Worm (Caenorhabditis elegans): ENCODE data around the gene flp-13.

flp-13 gene

ce11 chrIV:7706805-7707204, 8.6 kb upstream of the flp-13 start, which contains the start of gene F33D4.4:
Gene F33D4.4 (minus strand): TSS chrIV:7706905.
- no peak for TF ChIP-seq unc-62 (GFP tag; optimal IDR thresholded peaks at IDR 0.05)

DNA sequence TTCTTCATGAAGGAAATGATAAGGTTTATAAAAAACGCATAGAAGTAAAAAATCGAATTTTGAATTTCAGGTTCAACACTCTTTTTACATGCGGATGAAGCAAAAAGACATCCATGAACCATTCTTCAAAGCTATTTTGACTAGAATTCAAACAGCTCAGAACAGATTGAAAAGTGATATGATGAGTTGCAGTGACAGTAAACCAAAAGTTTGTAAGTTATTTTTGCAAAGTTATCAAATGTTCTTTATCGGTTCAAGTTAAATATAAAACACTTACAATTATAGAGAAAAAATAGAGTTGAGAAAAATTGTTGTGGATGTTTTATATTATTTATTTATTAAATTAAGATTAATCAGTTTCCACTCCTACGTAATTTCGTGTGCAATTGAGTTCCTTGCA, 5.8 kb downstream of the flp-13 start:
- TF ChIP-seq unc-62 (GFP tag; optimal IDR thresholded peaks at IDR 0.05) = no peak

DNA sequence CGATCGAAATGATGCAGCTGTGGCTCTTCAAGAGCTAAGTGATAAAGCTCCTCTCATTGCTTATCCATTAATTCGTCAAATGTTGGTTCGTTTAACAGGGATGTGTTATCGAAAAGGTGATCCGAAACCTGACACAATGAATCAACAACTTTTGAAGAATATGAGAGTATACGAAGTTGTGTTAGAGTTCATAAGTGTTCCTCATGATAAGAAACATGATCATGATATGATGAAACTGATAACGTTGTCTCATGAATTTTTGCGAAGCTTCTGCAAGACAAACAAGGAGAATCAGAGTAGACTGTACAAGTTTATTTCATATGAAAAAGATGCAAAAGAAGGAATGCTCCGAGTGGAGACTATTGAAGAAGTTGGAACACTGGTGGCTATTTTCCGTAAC, 8.9 kb downstream of the flp-13 start:
- no peak for TF ChIP-seq unc-62 (GFP tag; optimal IDR thresholded peaks at IDR 0.05)

ce11 chrIV:7679120-7679519, 19.1 kb downstream of the flp-13 start:
- TF ChIP-seq unc-62 (GFP tag; optimal IDR thresholded peaks at IDR 0.05) = no peak

DNA sequence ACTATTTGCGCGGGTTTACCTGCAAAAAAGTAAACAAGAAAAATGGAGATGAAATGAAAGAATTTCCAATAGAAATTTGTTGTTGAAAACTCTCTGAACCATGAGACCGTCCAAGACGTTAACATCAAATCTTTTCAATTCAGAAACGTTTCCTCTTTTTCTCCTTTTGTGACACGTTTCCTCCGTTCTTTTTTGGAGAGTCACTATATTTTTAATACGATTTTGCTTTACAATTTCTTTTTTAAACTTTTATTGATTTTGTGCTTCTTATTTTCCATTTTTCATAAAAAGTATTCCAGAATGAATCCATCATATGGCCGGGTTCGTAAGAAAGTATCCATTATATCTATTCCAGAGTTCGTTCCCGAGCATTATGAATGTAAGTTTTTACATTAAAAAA, 23.3 kb downstream of the flp-13 start, which contains the start of gene itr-1:
TSS of gene itr-1 (plus strand) at position 301 of the 400 bp plus-strand sequence.
- no peak for TF ChIP-seq unc-62 (GFP tag; optimal IDR thresholded peaks at IDR 0.05)

- TF ChIP-seq unc-62 (GFP tag; optimal IDR thresholded peaks at IDR 0.05) = no peak
These were observed 25.3 kb downstream of the flp-13 start, which contains the start of gene C08G9.2 for ce11 chrIV:7672872-7673271. Gene C08G9.2 (minus strand): TSS chrIV:7672972.

ce11 chrIV:7663006-7663405, 35.2 kb downstream of the flp-13 start:
- TF ChIP-seq unc-62 (GFP tag; optimal IDR thresholded peaks at IDR 0.05) = no peak

DNA sequence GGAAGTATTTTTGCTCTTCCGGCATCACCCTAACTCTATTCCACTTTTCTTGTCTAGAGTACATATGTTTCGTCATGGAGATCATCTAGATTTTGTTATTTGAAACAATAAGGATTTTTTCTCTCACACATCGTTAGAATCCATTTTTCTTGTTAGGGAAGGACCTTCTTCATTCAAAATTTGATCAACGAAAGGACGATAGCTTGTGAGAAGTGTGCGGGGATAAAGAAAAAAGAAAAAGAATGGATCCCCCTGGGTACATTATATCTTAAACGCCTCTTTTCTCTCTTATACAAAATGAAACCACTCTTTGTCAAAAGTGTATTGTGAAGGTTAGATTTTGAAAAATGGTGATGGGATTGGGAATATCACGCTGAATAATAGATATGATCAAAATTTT, 36.7 kb downstream of the flp-13 start:
- no peak for TF ChIP-seq unc-62 (GFP tag; optimal IDR thresholded peaks at IDR 0.05)

DNA sequence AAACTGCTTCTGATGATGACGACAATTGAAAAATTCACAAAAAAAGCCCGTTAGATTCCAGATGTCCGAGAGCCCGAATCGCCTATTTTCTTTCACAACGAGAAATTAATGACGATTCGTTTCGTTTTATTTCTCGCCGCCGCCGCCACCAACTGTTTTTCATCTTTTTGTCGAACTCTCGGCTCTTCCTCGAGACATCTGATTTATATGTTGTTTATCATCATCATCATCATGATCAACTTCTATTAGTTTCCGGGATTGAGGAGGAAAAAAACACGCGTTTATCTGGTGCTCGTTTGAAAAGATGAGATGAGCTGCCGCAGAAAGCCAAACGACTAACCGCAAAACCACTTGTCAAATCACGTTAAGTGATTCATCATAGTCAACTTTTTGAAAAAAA, 38.7 kb downstream of the flp-13 start:
- TF ChIP-seq unc-62 (GFP tag; optimal IDR thresholded peaks at IDR 0.05) = no peak

DNA sequence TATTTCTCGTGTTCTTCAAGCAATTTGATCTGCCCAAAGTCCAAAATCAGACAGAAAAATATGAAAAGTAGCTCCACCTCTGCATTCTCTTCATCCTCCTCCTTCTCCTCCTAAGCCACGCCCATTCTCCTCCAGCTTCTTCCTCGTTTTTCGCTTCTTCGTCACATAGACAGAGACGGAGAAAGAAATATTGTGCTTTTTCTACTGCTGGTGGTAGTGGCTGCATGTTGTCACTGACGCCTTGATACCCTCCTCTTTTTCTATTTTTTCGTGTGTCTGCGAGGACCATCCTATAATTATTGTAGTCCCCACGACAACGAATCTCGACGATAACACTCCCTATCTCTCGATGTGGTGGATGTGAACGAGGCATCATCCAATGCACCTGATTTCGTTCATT, 39.6 kb downstream of the flp-13 start, which contains the start of gene C08G9.1:
TSS of gene C08G9.1 (plus strand) at position 175 of the 400 bp plus-strand sequence.
- TF ChIP-seq unc-62 (GFP tag; optimal IDR thresholded peaks at IDR 0.05) = no peak

ce11 chrIV:7654212-7654778, 43.9 kb downstream of the flp-13 start, which contains the start of gene nrde-4:
Gene nrde-4 (minus strand): TSS chrIV:7654262.
- no peak for TF ChIP-seq unc-62 (GFP tag; optimal IDR thresholded peaks at IDR 0.05)

DNA sequence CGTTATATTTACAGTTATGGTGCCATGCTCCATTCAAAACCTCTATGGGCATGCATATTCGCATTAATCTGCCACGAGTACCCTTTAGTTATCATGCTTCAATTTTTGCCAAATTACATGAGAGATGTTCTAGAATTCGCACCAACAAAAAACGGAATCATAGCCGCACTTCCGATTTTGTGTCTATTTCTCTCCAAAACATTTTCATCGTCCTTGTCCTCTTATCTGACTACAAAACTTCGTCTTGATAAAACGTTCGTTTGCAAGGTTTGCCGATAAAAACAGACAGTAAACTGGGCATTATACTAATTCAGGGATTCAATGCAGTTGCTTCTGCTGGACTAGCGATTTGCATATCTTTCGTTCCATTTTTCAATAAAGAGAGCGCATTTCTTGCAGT, 45.0 kb downstream of the flp-13 start:
- TF ChIP-seq unc-62 (GFP tag; optimal IDR thresholded peaks at IDR 0.05) = no peak

- no peak for TF ChIP-seq unc-62 (GFP tag; optimal IDR thresholded peaks at IDR 0.05)
These were observed 47.1 kb downstream of the flp-13 start, which contains the start of gene cima-1 for ce11 chrIV:7651120-7651519. Gene cima-1 (plus strand): TSS chrIV:7651459.

DNA sequence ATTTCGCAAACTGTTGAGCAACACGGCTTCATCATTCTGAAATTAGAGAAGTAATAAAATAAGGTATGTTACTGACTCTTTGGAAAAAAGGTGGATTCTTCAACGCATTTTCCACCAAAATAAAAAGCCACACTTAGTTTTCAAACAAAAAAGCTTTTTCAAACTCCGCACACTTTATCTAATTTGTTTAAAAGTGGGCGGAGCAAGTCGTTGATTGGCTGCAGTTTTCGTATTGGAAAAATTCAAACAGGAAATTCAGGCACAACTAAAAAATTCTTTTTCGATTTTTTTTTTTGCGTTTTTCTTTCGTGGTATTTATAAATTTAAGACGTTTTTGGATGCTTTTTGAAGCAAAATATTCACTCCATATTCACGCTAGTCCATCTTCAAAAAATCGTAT, 47.8 kb downstream of the flp-13 start:
- TF ChIP-seq unc-62 (GFP tag; optimal IDR thresholded peaks at IDR 0.05) = no peak
